Worm (Caenorhabditis elegans): ENCODE measurements around the gene snu-66.

DNA sequence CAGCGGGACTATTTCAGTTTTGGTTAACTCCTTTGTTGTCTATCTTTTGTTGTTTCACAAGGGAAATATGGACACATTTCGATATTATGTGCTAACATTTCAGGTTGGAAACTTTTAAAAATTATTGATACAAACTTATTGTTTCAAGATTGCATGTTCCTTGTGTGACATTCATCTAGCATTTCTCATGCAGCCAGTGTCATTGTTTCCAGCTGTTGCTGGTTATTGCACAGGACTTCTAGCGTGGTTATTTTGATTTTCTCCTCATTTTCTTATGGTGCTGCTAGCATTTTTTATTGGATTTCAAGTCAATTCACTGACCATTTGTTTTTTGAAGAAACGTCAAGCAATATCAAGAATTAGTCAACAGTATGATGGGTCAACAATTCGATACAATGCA lies 19.6 kb downstream of the snu-66 start:
- no peak for TF ChIP-seq ZK337.2 (GFP tag; IDR thresholded peaks at IDR 0.05)
- no peak for TF ChIP-seq daf-12 (tag; optimal IDR thresholded peaks at IDR 0.05)
- TF ChIP-seq hlh-11 (tag; optimal IDR thresholded peaks at IDR 0.05), result no peak
- no peak for TF ChIP-seq nhr-25 (tag; optimal IDR thresholded peaks at IDR 0.05; ENCODE audit: borderline replicate concordance, insufficient read depth)
- TF ChIP-seq egl-27 (tag; optimal IDR thresholded peaks at IDR 0.05), result no peak
- TF ChIP-seq pqm-1 (tag; optimal IDR thresholded peaks at IDR 0.05), result no peak
- TF ChIP-seq nhr-41 (GFP tag; IDR thresholded peaks at IDR 0.05), result no peak

All from whole organism, L4 larva.